Worm (Caenorhabditis elegans): ENCODE results near the gene fbxa-63.

fbxa-63 gene

ce11 chrIII:1216096-1216495 is 27.2 kb upstream of the fbxa-63 start:
- TF ChIP-seq flt-1 (GFP tag; IDR thresholded peaks at IDR 0.05) (no peak), tbx-37 (GFP tag; conservative IDR thresholded peaks at IDR 0.05) (no peak), pes-1 (GFP tag; IDR thresholded peaks at IDR 0.05) (no peak), tbx-11 (GFP tag; IDR thresholded peaks at IDR 0.05) (no peak), F13C5.2 (tag; optimal IDR thresholded peaks at IDR 0.05) (no peak), ceh-36 (tag; optimal IDR thresholded peaks at IDR 0.05) (no peak), hmbx-1 (tag; optimal IDR thresholded peaks at IDR 0.05) (no peak)

ce11 chrIII:1218221-1218620 is 25.1 kb upstream of the fbxa-63 start:
- peak; percentile 57 for TF ChIP-seq B0310.2 (tag; optimal IDR thresholded peaks at IDR 0.05)
- TF ChIP-seq hmbx-1 (tag; optimal IDR thresholded peaks at IDR 0.05), result no peak
- TF ChIP-seq tbx-11 (GFP tag; IDR thresholded peaks at IDR 0.05), result peak; percentile 73
- peak; percentile 77 for TF ChIP-seq scrt-1 (GFP tag; IDR thresholded peaks at IDR 0.05)
- no peak for TF ChIP-seq tra-4 (tag; optimal IDR thresholded peaks at IDR 0.05)
- TF ChIP-seq flt-1 (GFP tag; IDR thresholded peaks at IDR 0.05), result peak; percentile 77
- TF ChIP-seq sea-1 (GFP tag; conservative IDR thresholded peaks at IDR 0.05), result 0 out of 2 replicates have a peak, but pooled peaks have one; percentile 64
- TF ChIP-seq ets-7 (tag; optimal IDR thresholded peaks at IDR 0.05), result no peak
- TF ChIP-seq aly-1 (tag; optimal IDR thresholded peaks at IDR 0.05), result peak; percentile 73
- TF ChIP-seq ceh-13 (GFP tag; optimal IDR thresholded peaks at IDR 0.05), result peak; percentile 31
- peak; percentile 40 for TF ChIP-seq tbx-37 (GFP tag; conservative IDR thresholded peaks at IDR 0.05)
- peak; percentile 58 for TF ChIP-seq F13C5.2 (tag; optimal IDR thresholded peaks at IDR 0.05)
- TF ChIP-seq pes-1 (GFP tag; IDR thresholded peaks at IDR 0.05), result peak; percentile 83
- peak; percentile 76 for TF ChIP-seq ceh-36 (tag; optimal IDR thresholded peaks at IDR 0.05)
- no peak for TF ChIP-seq ama-1 (optimal IDR thresholded peaks at IDR 0.05)
- peak; percentile 12 for TF ChIP-seq hmg-4 (GFP tag; optimal IDR thresholded peaks at IDR 0.05)
- peak; percentile 0 for TF ChIP-seq hnd-1 (tag; optimal IDR thresholded peaks at IDR 0.05)

ce11 chrIII:1218998-1219397 is 24.3 kb upstream of the fbxa-63 start:
- TF ChIP-seq aly-1 (tag; optimal IDR thresholded peaks at IDR 0.05) (no peak), ceh-13 (GFP tag; optimal IDR thresholded peaks at IDR 0.05) (no peak), F13C5.2 (tag; optimal IDR thresholded peaks at IDR 0.05) (no peak), hmbx-1 (tag; optimal IDR thresholded peaks at IDR 0.05) (no peak), tbx-11 (GFP tag; IDR thresholded peaks at IDR 0.05) (no peak), scrt-1 (GFP tag; IDR thresholded peaks at IDR 0.05) (no peak), ets-7 (tag; optimal IDR thresholded peaks at IDR 0.05) (no peak), flt-1 (GFP tag; IDR thresholded peaks at IDR 0.05) (no peak)

- no peak for TF ChIP-seq B0310.2 (tag; optimal IDR thresholded peaks at IDR 0.05)
- TF ChIP-seq tbx-11 (GFP tag; IDR thresholded peaks at IDR 0.05), result no peak
- no peak for TF ChIP-seq sea-1 (GFP tag; conservative IDR thresholded peaks at IDR 0.05)
- no peak for TF ChIP-seq hmbx-1 (tag; optimal IDR thresholded peaks at IDR 0.05)
- no peak for TF ChIP-seq ama-1 (optimal IDR thresholded peaks at IDR 0.05)
- TF ChIP-seq hnd-1 (tag; optimal IDR thresholded peaks at IDR 0.05), result no peak
- no peak for TF ChIP-seq ets-7 (tag; optimal IDR thresholded peaks at IDR 0.05)
- TF ChIP-seq pes-1 (GFP tag; IDR thresholded peaks at IDR 0.05), result no peak
- no peak for TF ChIP-seq hmg-4 (GFP tag; optimal IDR thresholded peaks at IDR 0.05)
- no peak for TF ChIP-seq aly-1 (tag; optimal IDR thresholded peaks at IDR 0.05)
- no peak for TF ChIP-seq flt-1 (GFP tag; IDR thresholded peaks at IDR 0.05)
- TF ChIP-seq tbx-37 (GFP tag; conservative IDR thresholded peaks at IDR 0.05), result no peak
Observed at ce11 chrIII:1220012-1220411, 23.3 kb upstream of the fbxa-63 start.

- TF ChIP-seq ceh-13 (GFP tag; optimal IDR thresholded peaks at IDR 0.05), result no peak
- TF ChIP-seq tbx-11 (GFP tag; IDR thresholded peaks at IDR 0.05), result no peak
- TF ChIP-seq sea-1 (GFP tag; conservative IDR thresholded peaks at IDR 0.05), result no peak
- no peak for TF ChIP-seq ceh-36 (tag; optimal IDR thresholded peaks at IDR 0.05)
- TF ChIP-seq pes-1 (GFP tag; IDR thresholded peaks at IDR 0.05), result no peak
- no peak for TF ChIP-seq scrt-1 (GFP tag; IDR thresholded peaks at IDR 0.05)
- no peak for TF ChIP-seq flt-1 (GFP tag; IDR thresholded peaks at IDR 0.05)
Observed at ce11 chrIII:1221995-1222394, 21.3 kb upstream of the fbxa-63 start.

ce11 chrIII:1223319-1224093 is 19.8 kb upstream of the fbxa-63 start:
- TF ChIP-seq pes-1 (GFP tag; IDR thresholded peaks at IDR 0.05), result no peak
- no peak for TF ChIP-seq tbx-37 (GFP tag; conservative IDR thresholded peaks at IDR 0.05)
- TF ChIP-seq ama-1 (optimal IDR thresholded peaks at IDR 0.05), result no peak
- no peak for TF ChIP-seq hmbx-1 (tag; optimal IDR thresholded peaks at IDR 0.05)
- no peak for TF ChIP-seq hmg-4 (GFP tag; optimal IDR thresholded peaks at IDR 0.05)
- TF ChIP-seq tbx-11 (GFP tag; IDR thresholded peaks at IDR 0.05), result no peak
- TF ChIP-seq ceh-13 (GFP tag; optimal IDR thresholded peaks at IDR 0.05), result no peak
- no peak for TF ChIP-seq B0310.2 (tag; optimal IDR thresholded peaks at IDR 0.05)
- no peak for TF ChIP-seq tra-4 (tag; optimal IDR thresholded peaks at IDR 0.05)
- no peak for TF ChIP-seq flt-1 (GFP tag; IDR thresholded peaks at IDR 0.05)
- no peak for TF ChIP-seq sea-1 (GFP tag; conservative IDR thresholded peaks at IDR 0.05)
- TF ChIP-seq hnd-1 (tag; optimal IDR thresholded peaks at IDR 0.05), result no peak
- TF ChIP-seq scrt-1 (GFP tag; IDR thresholded peaks at IDR 0.05), result no peak
- TF ChIP-seq aly-1 (tag; optimal IDR thresholded peaks at IDR 0.05), result no peak

ce11 chrIII:1225116-1225515 is 18.2 kb upstream of the fbxa-63 start:
- no peak for TF ChIP-seq hmg-4 (GFP tag; optimal IDR thresholded peaks at IDR 0.05)
- no peak for TF ChIP-seq pes-1 (GFP tag; IDR thresholded peaks at IDR 0.05)
- no peak for TF ChIP-seq ets-7 (tag; optimal IDR thresholded peaks at IDR 0.05)
- no peak for TF ChIP-seq ceh-36 (tag; optimal IDR thresholded peaks at IDR 0.05)
- no peak for TF ChIP-seq tbx-11 (GFP tag; IDR thresholded peaks at IDR 0.05)
- TF ChIP-seq aly-1 (tag; optimal IDR thresholded peaks at IDR 0.05), result no peak
- no peak for TF ChIP-seq ceh-13 (GFP tag; optimal IDR thresholded peaks at IDR 0.05)
- no peak for TF ChIP-seq hnd-1 (tag; optimal IDR thresholded peaks at IDR 0.05)
- no peak for TF ChIP-seq ama-1 (optimal IDR thresholded peaks at IDR 0.05)
